Fruit fly (Drosophila melanogaster): ENCODE measurements around the gene CG9147.

Gene CG9147

dm6 chr2L:6065823-6066222 is at the start of gene CG9147, which contains the start of gene Fbw5:
Gene CG9147, plus strand, starts transcription at chr2L:6065997.
Gene Fbw5, minus strand, starts transcription at chr2L:6065953.
- TF ChIP-seq Dll (optimal IDR thresholded peaks at IDR 0.05) (no peak), CG8478 (optimal IDR thresholded peaks at IDR 0.05) (no peak), pan (optimal IDR thresholded peaks at IDR 0.05) (peak; percentile 97), psq (optimal IDR thresholded peaks at IDR 0.05) (no peak), EcR (GFP tag; optimal IDR thresholded peaks at IDR 0.05) (no peak)

dm6 chr2L:6019352-6020131 is 46.3 kb upstream of the CG9147 start, which contains the start of gene H2.0:
Gene H2.0, minus strand, starts transcription at chr2L:6019402.
- TF ChIP-seq usp (GFP tag; optimal IDR thresholded peaks at IDR 0.05) (no peak), pan (optimal IDR thresholded peaks at IDR 0.05) (no peak), Dll (optimal IDR thresholded peaks at IDR 0.05) (no peak), CG8478 (optimal IDR thresholded peaks at IDR 0.05) (no peak), EcR (GFP tag; optimal IDR thresholded peaks at IDR 0.05) (no peak), psq (optimal IDR thresholded peaks at IDR 0.05) (no peak)

- TF ChIP-seq pan (optimal IDR thresholded peaks at IDR 0.05) (no peak), Dll (optimal IDR thresholded peaks at IDR 0.05) (no peak), psq (optimal IDR thresholded peaks at IDR 0.05) (no peak), usp (GFP tag; optimal IDR thresholded peaks at IDR 0.05) (no peak), CG8478 (optimal IDR thresholded peaks at IDR 0.05) (no peak), EcR (GFP tag; optimal IDR thresholded peaks at IDR 0.05) (no peak)
Measured at dm6 chr2L:6020535-6020934, 45.3 kb upstream of the CG9147 start, which contains the start of gene CG13996. Gene CG13996, plus strand, starts transcription at chr2L:6020835.

dm6 chr2L:6022793-6023192 is 43.0 kb upstream of the CG9147 start:
- TF ChIP-seq psq (optimal IDR thresholded peaks at IDR 0.05) = no peak
- no peak for TF ChIP-seq CG8478 (optimal IDR thresholded peaks at IDR 0.05)
- TF ChIP-seq pan (optimal IDR thresholded peaks at IDR 0.05) = no peak
- no peak for TF ChIP-seq Dll (optimal IDR thresholded peaks at IDR 0.05)
- TF ChIP-seq EcR (GFP tag; optimal IDR thresholded peaks at IDR 0.05) = no peak

- TF ChIP-seq EcR (GFP tag; optimal IDR thresholded peaks at IDR 0.05) (no peak), usp (GFP tag; optimal IDR thresholded peaks at IDR 0.05) (no peak), pan (optimal IDR thresholded peaks at IDR 0.05) (no peak)
Measured at dm6 chr2L:6024345-6024907, 41.4 kb upstream of the CG9147 start, which contains the start of gene CG9107. Gene CG9107, minus strand, starts transcription at chr2L:6024539.

- TF ChIP-seq pan (optimal IDR thresholded peaks at IDR 0.05) (no peak), usp (GFP tag; optimal IDR thresholded peaks at IDR 0.05) (no peak), Dll (optimal IDR thresholded peaks at IDR 0.05) (no peak)
Measured at dm6 chr2L:6028712-6029111, 37.1 kb upstream of the CG9147 start.

- TF ChIP-seq Dll (optimal IDR thresholded peaks at IDR 0.05) = no peak
Measured at dm6 chr2L:6031838-6032237, 34.0 kb upstream of the CG9147 start.

dm6 chr2L:6034344-6034743 is 31.5 kb upstream of the CG9147 start, which contains the start of gene CG9109:
Gene CG9109, minus strand, starts transcription at chr2L:6034423.
- TF ChIP-seq EcR (GFP tag; optimal IDR thresholded peaks at IDR 0.05) = no peak
- no peak for TF ChIP-seq psq (optimal IDR thresholded peaks at IDR 0.05)
- TF ChIP-seq usp (GFP tag; optimal IDR thresholded peaks at IDR 0.05) = no peak
- no peak for TF ChIP-seq Dll (optimal IDR thresholded peaks at IDR 0.05)
- TF ChIP-seq pan (optimal IDR thresholded peaks at IDR 0.05) = no peak
- no peak for TF ChIP-seq CG8478 (optimal IDR thresholded peaks at IDR 0.05)

dm6 chr2L:6035155-6035554 is 30.6 kb upstream of the CG9147 start:
- TF ChIP-seq usp (GFP tag; optimal IDR thresholded peaks at IDR 0.05) (no peak), pan (optimal IDR thresholded peaks at IDR 0.05) (no peak), EcR (GFP tag; optimal IDR thresholded peaks at IDR 0.05) (no peak), psq (optimal IDR thresholded peaks at IDR 0.05) (no peak), Dll (optimal IDR thresholded peaks at IDR 0.05) (no peak), CG8478 (optimal IDR thresholded peaks at IDR 0.05) (no peak)

dm6 chr2L:6036710-6037109 is 29.1 kb upstream of the CG9147 start, which contains the start of gene mtm:
Gene mtm, minus strand, starts transcription at chr2L:6037015.
- no peak for TF ChIP-seq psq (optimal IDR thresholded peaks at IDR 0.05)
- TF ChIP-seq Dll (optimal IDR thresholded peaks at IDR 0.05) = no peak
- TF ChIP-seq CG8478 (optimal IDR thresholded peaks at IDR 0.05) = no peak
- no peak for TF ChIP-seq pan (optimal IDR thresholded peaks at IDR 0.05)
- no peak for TF ChIP-seq usp (GFP tag; optimal IDR thresholded peaks at IDR 0.05)
- TF ChIP-seq EcR (GFP tag; optimal IDR thresholded peaks at IDR 0.05) = no peak

- no peak for TF ChIP-seq Dll (optimal IDR thresholded peaks at IDR 0.05)
- TF ChIP-seq pan (optimal IDR thresholded peaks at IDR 0.05) = no peak
- TF ChIP-seq EcR (GFP tag; optimal IDR thresholded peaks at IDR 0.05) = no peak
- no peak for TF ChIP-seq usp (GFP tag; optimal IDR thresholded peaks at IDR 0.05)
- TF ChIP-seq psq (optimal IDR thresholded peaks at IDR 0.05) = no peak
Measured at dm6 chr2L:6037830-6038229, 28.0 kb upstream of the CG9147 start, which contains the start of the genes CG9117 and CG31643. Gene CG9117, minus strand, starts transcription at chr2L:6037902. Gene CG31643, plus strand, starts transcription at chr2L:6038117.

dm6 chr2L:6045484-6045883 is 20.3 kb upstream of the CG9147 start:
- TF ChIP-seq CG8478 (optimal IDR thresholded peaks at IDR 0.05) (no peak), pan (optimal IDR thresholded peaks at IDR 0.05) (no peak), psq (optimal IDR thresholded peaks at IDR 0.05) (no peak), EcR (GFP tag; optimal IDR thresholded peaks at IDR 0.05) (no peak), usp (GFP tag; optimal IDR thresholded peaks at IDR 0.05) (no peak), Dll (optimal IDR thresholded peaks at IDR 0.05) (no peak)

All from whole organism.